Worm (Caenorhabditis elegans): ENCODE measurements around the gene ZK856.7.
A peak's percentile ranks its signal among the peaks of the same experiment; 100 is the strongest.

Gene ZK856.7

DNA sequence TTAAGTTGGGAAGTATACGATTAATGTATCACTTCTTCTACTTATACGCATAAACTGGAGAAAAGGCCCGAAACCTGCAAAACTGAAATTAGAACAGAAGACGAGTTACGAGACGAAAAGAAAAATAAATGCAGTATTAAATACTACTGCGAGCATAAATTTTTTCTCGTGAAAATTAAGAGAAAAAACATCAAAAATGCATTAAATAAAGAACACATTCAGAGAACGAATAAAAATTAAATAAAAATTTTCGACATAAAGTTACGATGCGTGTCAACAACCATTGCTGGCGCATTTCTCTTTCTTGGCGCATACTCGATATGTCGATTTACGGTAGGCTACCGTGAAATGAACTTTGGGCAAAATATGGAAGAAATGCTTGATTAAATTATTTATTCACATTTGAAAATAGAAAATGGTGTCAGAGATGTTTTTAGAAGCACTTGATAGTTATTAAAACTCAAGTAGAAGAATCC is 3.0 kb downstream of the ZK856.7 start, which contains the start of the genes ZK856.19 and ZK856.11 (continued):
- TF ChIP-seq nhr-42 (GFP tag; IDR thresholded peaks at IDR 0.05) = no peak
- TF ChIP-seq dpl-1 (GFP tag; optimal IDR thresholded peaks at IDR 0.05) = peak; percentile 57
- no peak for TF ChIP-seq mdt-29 (GFP tag; IDR thresholded peaks at IDR 0.05)
- TF ChIP-seq egl-27 (tag; optimal IDR thresholded peaks at IDR 0.05) = no peak
- no peak for TF ChIP-seq gei-8 (GFP tag; optimal IDR thresholded peaks at IDR 0.05)
- TF ChIP-seq F26F4.8 (GFP tag; conservative IDR thresholded peaks at IDR 0.05) = no peak
- no peak for TF ChIP-seq zfp-2 (tag; optimal IDR thresholded peaks at IDR 0.05)
- peak; percentile 11 for TF ChIP-seq nhr-11 (tag; optimal IDR thresholded peaks at IDR 0.05)
- TF ChIP-seq T20F7.1 (GFP tag; optimal IDR thresholded peaks at IDR 0.05) = peak; percentile 42
- TF ChIP-seq tag-97 (GFP tag; IDR thresholded peaks at IDR 0.05) = no peak
- TF ChIP-seq nhr-102 (tag; optimal IDR thresholded peaks at IDR 0.05) = peak; percentile 64
- TF ChIP-seq nhr-28 (tag; optimal IDR thresholded peaks at IDR 0.05) = peak; percentile 47
- peak; percentile 62 for TF ChIP-seq rbr-2 (tag; optimal IDR thresholded peaks at IDR 0.05)
- no peak for TF ChIP-seq ceh-82 (tag; optimal IDR thresholded peaks at IDR 0.05)
- no peak for TF ChIP-seq nhr-237 (tag; optimal IDR thresholded peaks at IDR 0.05)
- TF ChIP-seq ceh-44 (GFP tag; IDR thresholded peaks at IDR 0.05) = no peak
- peak; percentile 35 for TF ChIP-seq hlh-11 (tag; optimal IDR thresholded peaks at IDR 0.05)
- TF ChIP-seq arid-1 (GFP tag; conservative IDR thresholded peaks at IDR 0.05) = 0 out of 2 replicates have a peak, but pooled peaks have one; percentile 31
- TF ChIP-seq madf-5 (GFP tag; IDR thresholded peaks at IDR 0.05) = no peak
- no peak for TF ChIP-seq Y48G9A.11 (GFP tag; IDR thresholded peaks at IDR 0.05)
- TF ChIP-seq jun-1 (tag; optimal IDR thresholded peaks at IDR 0.05) = no peak
- no peak for TF ChIP-seq F10B5.3 (tag; optimal IDR thresholded peaks at IDR 0.05)
- TF ChIP-seq set-16 (GFP tag; IDR thresholded peaks at IDR 0.05) = no peak
- no peak for TF ChIP-seq fkh-10 (GFP tag; optimal IDR thresholded peaks at IDR 0.05)
- TF ChIP-seq D1046.2 (GFP tag; IDR thresholded peaks at IDR 0.05) = no peak
- no peak for TF ChIP-seq dmd-8 (GFP tag; IDR thresholded peaks at IDR 0.05)
- no peak for TF ChIP-seq skn-1 (tag; optimal IDR thresholded peaks at IDR 0.05)
- TF ChIP-seq Y75B8A.6 (GFP tag; IDR thresholded peaks at IDR 0.05) = no peak
- TF ChIP-seq unc-130 (GFP tag; optimal IDR thresholded peaks at IDR 0.05) = no peak
- no peak for TF ChIP-seq ces-1 (GFP tag; optimal IDR thresholded peaks at IDR 0.05)
- TF ChIP-seq ceh-20 (GFP tag; IDR thresholded peaks at IDR 0.05) = no peak
- no peak for TF ChIP-seq aha-1 (tag)
- TF ChIP-seq hmg-1.1 (GFP tag; IDR thresholded peaks at IDR 0.05) = 0 out of 2 replicates have a peak, but pooled peaks have one; percentile 23
- TF ChIP-seq snpc-4 (tag; optimal IDR thresholded peaks at IDR 0.05) = no peak
- TF ChIP-seq ama-1 (optimal IDR thresholded peaks at IDR 0.05) = peak; percentile 37
- no peak for TF ChIP-seq nhr-25 (tag; optimal IDR thresholded peaks at IDR 0.05; ENCODE audit: borderline replicate concordance, insufficient read depth)
- TF ChIP-seq daf-19 (GFP tag; conservative IDR thresholded peaks at IDR 0.05) = no peak
- TF ChIP-seq mxl-2 (GFP tag; conservative IDR thresholded peaks at IDR 0.05) = no peak
- peak in 1 of 2 experiments; percentile 85 for TF ChIP-seq lsy-2 (tag; optimal IDR thresholded peaks at IDR 0.05)
- peak; percentile 42; the same call in 1 of the 2 replicates for TF ChIP-seq dmd-6 (GFP tag; IDR thresholded peaks at IDR 0.05)
- no peak for TF ChIP-seq lin-1 (GFP tag; IDR thresholded peaks at IDR 0.05)
- TF ChIP-seq aly-2 (tag; optimal IDR thresholded peaks at IDR 0.05) = no peak
- no peak for TF ChIP-seq snpc-1.2 (GFP tag; IDR thresholded peaks at IDR 0.05)
- TF ChIP-seq vab-7 (GFP tag; IDR thresholded peaks at IDR 0.05) = no peak
- no peak for TF ChIP-seq php-3 (GFP tag; IDR thresholded peaks at IDR 0.05)
- no peak for TF ChIP-seq mdl-1 (tag; optimal IDR thresholded peaks at IDR 0.05)
- TF ChIP-seq lin-13 (GFP tag; optimal IDR thresholded peaks at IDR 0.05) = no peak
- peak; percentile 59 for TF ChIP-seq nhr-6 (tag; optimal IDR thresholded peaks at IDR 0.05)
- peak; percentile 74 for TF ChIP-seq duxl-1 (tag; optimal IDR thresholded peaks at IDR 0.05; ENCODE audit: poor library complexity)
- no peak for TF ChIP-seq pha-4 (GFP tag; IDR thresholded peaks at IDR 0.05)
- no peak for TF ChIP-seq pha-4 (tag; optimal IDR thresholded peaks at IDR 0.05)
- no peak for TF ChIP-seq nhr-10 (tag; optimal IDR thresholded peaks at IDR 0.05)

All from whole organism, L4 larva.